Worm (Caenorhabditis elegans) whole organism, L4 larva: Measurements from ENCODE around the gene oac-2.

ENCODE experiments used
- D1046.2 ChIP-seq: fragments of 200-800 bp; sonication (Bioruptor generic); IDR thresholded peaks from 2 replicates; pipeline ENCODE4 v1.3.6; 2022; ENCODE audit warnings: missing genetic modification characterization, missing compliant biosample characterization
- ama-1 ChIP-seq: fragments of 150-350 bp; optimal IDR thresholded peaks from 2 replicates; lab custom pipeline; 2014; ENCODE audit warnings: inconsistent platforms, mixed read lengths
- ces-1 ChIP-seq: fragments of 150-350 bp; sonication (generic microtip); optimal IDR thresholded peaks from 4 replicates; lab custom pipeline; 2014; ENCODE audit warnings: missing biosample characterization, missing genetic modification reagents, missing genetic modification characterization
- daf-19 ChIP-seq: fragments of 200-800 bp; sonication (Bioruptor generic); conservative IDR thresholded peaks from 2 replicates; pipeline ENCODE4 v1.3.6; 2022; ENCODE audit warnings: missing genetic modification characterization, missing compliant biosample characterization
- hmg-1.1 ChIP-seq: fragments of 200-800 bp; sonication (Bioruptor generic); IDR thresholded peaks from 2 replicates; pipeline ENCODE4 v1.3.6; 2022; ENCODE audit warnings: missing genetic modification reagents, missing genetic modification characterization, missing compliant biosample characterization
- lin-15B ChIP-seq: fragments of 150-350 bp; sonication (generic microtip); optimal IDR thresholded peaks from 3 replicates; lab custom pipeline; 2014; ENCODE audit warnings: missing biosample characterization, missing genetic modification characterization
- lin-29 ChIP-seq: fragments of 200-800 bp; sonication (Bioruptor generic); IDR thresholded peaks from 2 replicates; pipeline ENCODE4 v1.3.6; 2022; ENCODE audit warnings: missing genetic modification reagents, missing genetic modification characterization, missing compliant biosample characterization
- madf-9 ChIP-seq: fragments of 200-800 bp; sonication (Bioruptor generic); conservative IDR thresholded peaks from 2 replicates; pipeline ENCODE4 v1.3.6; 2022; ENCODE audit warnings: missing genetic modification reagents, missing genetic modification characterization, missing compliant biosample characterization
- nhr-11 ChIP-seq: fragments of 150-350 bp; optimal IDR thresholded peaks from 2 replicates; lab custom pipeline; 2014; ENCODE audit warnings: missing biosample characterization, missing genetic modification characterization
- nhr-28 ChIP-seq: fragments of 150-350 bp; optimal IDR thresholded peaks from 2 replicates; lab custom pipeline; 2014; ENCODE audit warnings: missing biosample characterization, missing genetic modification characterization
- pha-4 ChIP-seq, 2 experiments: fragments of 150-350 bp in 1 of 2; fragments of 200-800 bp in 1 of 2; sonication (Bioruptor generic) in 1 of 2; IDR thresholded peaks in 1 of 2; optimal IDR thresholded peaks in 1 of 2; 2 replicates each; pipeline versions ENCODE4 v1.3.6 to Lab custom; 2014 to 2022; ENCODE audit warnings: missing genetic modification characterization in 2 of 2, missing genetic modification reagents in 2 of 2, missing biosample characterization in 1 of 2, missing compliant biosample characterization in 1 of 2
- unc-39 ChIP-seq: sonication (generic microtip); optimal IDR thresholded peaks from 2 replicates; lab custom pipeline; 2017; ENCODE audit warnings: missing biosample characterization, missing genetic modification characterization

- no peak for TF ChIP-seq unc-39 (tag; lab: Kevin White, UChicago)
- TF ChIP-seq hmg-1.1 (GFP tag; lab: Robert Waterston, UW), result no peak
- TF ChIP-seq ces-1 (GFP tag; lab: Kevin White, UChicago), result no peak
- TF ChIP-seq nhr-28 (tag; lab: Kevin White, UChicago), result no peak
- no peak for TF ChIP-seq daf-19 (GFP tag; lab: Robert Waterston, UW)
- TF ChIP-seq lin-29 (GFP tag; lab: Robert Waterston, UW), result no peak
- no peak for TF ChIP-seq ama-1 (lab: Kevin White, UChicago)
- TF ChIP-seq pha-4 (GFP tag; IDR thresholded peaks at IDR 0.05; lab: Robert Waterston, UW), result no peak
- TF ChIP-seq pha-4 (tag; optimal IDR thresholded peaks at IDR 0.05; lab: Kevin White, UChicago), result no peak
- TF ChIP-seq madf-9 (GFP tag; lab: Robert Waterston, UW), result no peak
- TF ChIP-seq lin-15B (tag; lab: Kevin White, UChicago), result no peak
- no peak for TF ChIP-seq D1046.2
- TF ChIP-seq nhr-11 (tag; lab: Kevin White, UChicago), result no peak
These were observed 27.1 kb upstream of the oac-2 start, which contains the start of the genes C07G3.8 and C07G3.10 for ce11 chrV:3502038-3502437.
